Worm (Caenorhabditis elegans): ENCODE measurements around the gene F22E5.23.

DNA sequence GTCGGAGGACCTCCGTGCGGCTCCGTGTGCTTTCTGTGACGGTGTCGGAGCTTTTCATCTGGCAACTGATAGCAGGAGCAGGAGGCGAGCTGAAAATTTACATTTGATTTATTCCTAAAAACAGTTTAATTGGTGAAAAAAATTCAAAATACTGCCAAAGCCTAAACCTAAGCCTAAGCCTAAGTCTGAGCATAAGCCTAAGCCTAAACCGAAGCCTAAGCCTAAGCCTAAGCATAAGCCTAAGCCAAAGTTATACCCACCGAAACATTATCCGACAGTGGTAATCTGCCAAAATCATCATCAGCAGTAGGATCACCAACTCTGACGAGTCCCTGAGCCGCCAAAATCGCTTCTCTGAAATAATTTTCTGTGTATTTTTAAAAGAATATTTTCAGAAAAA lies 43.7 kb downstream of the F22E5.23 start:
- TF ChIP-seq K11D2.4 (GFP tag; IDR thresholded peaks at IDR 0.05) (no peak), nfya-1 (tag; optimal IDR thresholded peaks at IDR 0.05; ENCODE audit: borderline replicate concordance, insufficient read depth) (no peak), ceh-91 (GFP tag; IDR thresholded peaks at IDR 0.05) (no peak)

Data from whole organism, young adult.